Worm (Caenorhabditis elegans) whole organism, young adult: ENCODE measurements around the gene ifbp-1.

ENCODE experiments used
- B0261.1 ChIP-seq: sonication (generic microtip); optimal IDR thresholded peaks from 2 replicates; lab custom pipeline; 2016; ENCODE audit warnings: mild to moderate bottlenecking, missing genetic modification characterization, moderate library complexity, missing compliant biosample characterization
- F22D6.2 ChIP-seq: sonication (generic microtip); optimal IDR thresholded peaks from 2 replicates; lab custom pipeline; 2016; ENCODE audit warnings: mild to moderate bottlenecking, missing genetic modification characterization, missing compliant biosample characterization
- K11D2.4 ChIP-seq: fragments of 200-800 bp; sonication (Bioruptor generic); IDR thresholded peaks from 2 replicates; pipeline ENCODE4 v1.3.6; 2022; ENCODE audit warnings: missing genetic modification reagents, missing genetic modification characterization, missing compliant biosample characterization
- Y67H2A.10 ChIP-seq: fragments of 200-800 bp; sonication (Bioruptor generic); conservative IDR thresholded peaks from 2 replicates; pipeline ENCODE4 v1.3.6; 2022; ENCODE audit warnings: missing genetic modification reagents, missing genetic modification characterization, missing compliant biosample characterization
- Y79H2A.3 ChIP-seq: fragments of 200-800 bp; sonication (Bioruptor generic); conservative IDR thresholded peaks from 2 replicates; pipeline ENCODE4 v1.3.6; 2022; ENCODE audit warnings: missing genetic modification reagents, missing genetic modification characterization, missing compliant biosample characterization
- aptf-3 ChIP-seq: fragments of 200-800 bp; sonication (Bioruptor generic); IDR thresholded peaks from 2 replicates; pipeline ENCODE4 v1.3.6; 2022; ENCODE audit warnings: missing genetic modification characterization, missing compliant biosample characterization
- attf-5 ChIP-seq: fragments of 200-800 bp; sonication (Bioruptor generic); optimal IDR thresholded peaks from 2 replicates; lab custom pipeline; 2018; ENCODE audit warnings: mild to moderate bottlenecking, missing genetic modification characterization, missing compliant biosample characterization
- attf-6 ChIP-seq: fragments of 200-800 bp; sonication (Bioruptor generic); IDR thresholded peaks from 2 replicates; pipeline ENCODE4 v1.3.6; 2022; ENCODE audit warnings: missing genetic modification reagents, missing genetic modification characterization, missing compliant biosample characterization
- bed-2 ChIP-seq: fragments of 200-800 bp; sonication (Bioruptor generic); IDR thresholded peaks from 2 replicates; pipeline ENCODE4 v1.3.6; 2022; ENCODE audit warnings: missing genetic modification reagents, missing genetic modification characterization, missing compliant biosample characterization
- ccch-3 ChIP-seq: fragments of 200-800 bp; sonication (Bioruptor generic); optimal IDR thresholded peaks from 2 replicates; lab custom pipeline; 2018; ENCODE audit warnings: mild to moderate bottlenecking, missing genetic modification characterization, missing compliant biosample characterization
- cebp-1 ChIP-seq, 2 experiments: fragments of 200-800 bp in 1 of 2; sonication (Bioruptor generic) in 1 of 2; sonication (generic microtip) in 1 of 2; IDR thresholded peaks in 1 of 2; optimal IDR thresholded peaks in 1 of 2; 2 replicates each; pipeline versions ENCODE4 v1.3.6 to Lab custom; 2017 to 2022; ENCODE audit warnings: missing compliant biosample characterization in 2 of 2, missing genetic modification characterization in 2 of 2, mild to moderate bottlenecking in 1 of 2, missing genetic modification reagents in 1 of 2, moderate library complexity in 1 of 2
- ceh-27 ChIP-seq: fragments of 200-800 bp; sonication (Bioruptor generic); optimal IDR thresholded peaks from 2 replicates; lab custom pipeline; 2018; ENCODE audit warnings: mild to moderate bottlenecking, missing genetic modification characterization, moderate library complexity, missing compliant biosample characterization
- ceh-58 ChIP-seq: fragments of 200-800 bp; sonication (Bioruptor generic); IDR thresholded peaks from 2 replicates; pipeline ENCODE4 v1.3.6; 2022; ENCODE audit warnings: missing genetic modification characterization, missing compliant biosample characterization
- chd-7 ChIP-seq: sonication (generic microtip); optimal IDR thresholded peaks from 2 replicates; lab custom pipeline; 2016; ENCODE audit warnings: mild to moderate bottlenecking, missing genetic modification characterization, moderate library complexity, missing compliant biosample characterization
- egl-44 ChIP-seq: fragments of 200-800 bp; sonication (Bioruptor generic); IDR thresholded peaks from 2 replicates; pipeline ENCODE4 v1.3.6; 2022; ENCODE audit warnings: missing genetic modification reagents, missing genetic modification characterization, missing compliant biosample characterization
- ekl-4 ChIP-seq: fragments of 200-800 bp; sonication (Bioruptor generic); IDR thresholded peaks from 2 replicates; pipeline ENCODE4 v1.3.6; 2022; ENCODE audit warnings: missing genetic modification reagents, missing genetic modification characterization, missing compliant biosample characterization
- ets-4 ChIP-seq: fragments of 200-800 bp; sonication (Bioruptor generic); optimal IDR thresholded peaks from 2 replicates; lab custom pipeline; 2018; ENCODE audit warnings: mild to moderate bottlenecking, missing genetic modification characterization, missing compliant biosample characterization
- lin-26 ChIP-seq: fragments of 200-800 bp; sonication (Bioruptor generic); IDR thresholded peaks from 2 replicates; pipeline ENCODE4 v1.3.6; 2022; ENCODE audit warnings: missing genetic modification reagents, missing genetic modification characterization, missing compliant biosample characterization
- lin-40 ChIP-seq: sonication (generic microtip); optimal IDR thresholded peaks from 2 replicates; lab custom pipeline; 2016; ENCODE audit warnings: missing genetic modification characterization, mild to moderate bottlenecking, missing compliant biosample characterization, missing genotype, missing genetic modification reagents
- lin-54 ChIP-seq: fragments of 200-800 bp; sonication (Bioruptor generic); optimal IDR thresholded peaks from 2 replicates; lab custom pipeline; 2018; ENCODE audit warnings: mild to moderate bottlenecking, missing genetic modification characterization, missing compliant biosample characterization
- madf-8 ChIP-seq: fragments of 200-800 bp; sonication (Bioruptor generic); conservative IDR thresholded peaks from 2 replicates; pipeline ENCODE4 v1.3.6; 2022; ENCODE audit warnings: missing genetic modification reagents, missing genetic modification characterization, missing compliant biosample characterization
- mcd-1 ChIP-seq: fragments of 200-800 bp; sonication (Bioruptor generic); IDR thresholded peaks from 2 replicates; pipeline ENCODE4 v1.3.6; 2022; ENCODE audit warnings: missing genetic modification reagents, missing genetic modification characterization, missing compliant biosample characterization
- mel-28 ChIP-seq: sonication (generic microtip); optimal IDR thresholded peaks from 2 replicates; lab custom pipeline; 2016; ENCODE audit warnings: borderline replicate concordance, mild to moderate bottlenecking, missing genetic modification characterization, missing compliant biosample characterization
- mxl-1 ChIP-seq: sonication (generic microtip); optimal IDR thresholded peaks from 2 replicates; lab custom pipeline; 2016; ENCODE audit warnings: missing genetic modification characterization, missing compliant biosample characterization
- nfya-1 ChIP-seq: sonication (generic microtip); optimal IDR thresholded peaks from 2 replicates; lab custom pipeline; 2017; ENCODE audit warnings: antibody characterized with exemption, missing compliant biosample characterization, missing genetic modification characterization, borderline replicate concordance; ENCODE audit not compliant: insufficient read depth
- nhr-120 ChIP-seq: fragments of 200-800 bp; sonication (Bioruptor generic); IDR thresholded peaks from 2 replicates; pipeline ENCODE4 v1.3.6; 2022; ENCODE audit warnings: missing genetic modification characterization, missing compliant biosample characterization
- nhr-179 ChIP-seq: sonication (generic microtip); optimal IDR thresholded peaks from 2 replicates; lab custom pipeline; 2016; ENCODE audit warnings: mild to moderate bottlenecking, missing genetic modification characterization, missing compliant biosample characterization
- nhr-27 ChIP-seq: fragments of 200-800 bp; sonication (Bioruptor generic); optimal IDR thresholded peaks from 2 replicates; lab custom pipeline; 2018; ENCODE audit warnings: mild to moderate bottlenecking, missing genetic modification characterization, moderate library complexity, missing compliant biosample characterization
- nhr-80 ChIP-seq: sonication (generic microtip); optimal IDR thresholded peaks from 2 replicates; lab custom pipeline; 2016; ENCODE audit warnings: missing genetic modification characterization, missing compliant biosample characterization
- snpc-3.4 ChIP-seq: sonication (generic microtip); optimal IDR thresholded peaks from 2 replicates; lab custom pipeline; 2017; ENCODE audit warnings: missing genetic modification characterization, mild to moderate bottlenecking, missing compliant biosample characterization, antibody characterized with exemption, moderate library complexity, missing genotype, missing genetic modification reagents
- snpc-4 ChIP-seq, 5 experiments: fragments of 150-350 bp in 1 of 5; sonication (generic microtip) in 4 of 5; optimal IDR thresholded peaks; 2 replicates each; lab custom pipeline; 2014 to 2018; ENCODE audit warnings: missing genetic modification characterization in 5 of 5, missing biosample characterization in 3 of 5, antibody characterized with exemption in 2 of 5, mild to moderate bottlenecking in 2 of 5, missing compliant biosample characterization in 2 of 5, missing genotype in 2 of 5, moderate library complexity in 2 of 5, missing genetic modification reagents in 1 of 5
- somi-1 ChIP-seq: fragments of 200-800 bp; sonication (Bioruptor generic); optimal IDR thresholded peaks from 2 replicates; lab custom pipeline; 2018; ENCODE audit warnings: mild to moderate bottlenecking, missing genetic modification characterization, missing compliant biosample characterization
- unc-62 ChIP-seq: fragments of 150-350 bp; optimal IDR thresholded peaks from 2 replicates; lab custom pipeline; 2014; ENCODE audit warnings: missing biosample characterization, missing genetic modification reagents, missing genetic modification characterization
- ztf-22 ChIP-seq: fragments of 200-800 bp; sonication (Bioruptor generic); optimal IDR thresholded peaks from 2 replicates; lab custom pipeline; 2018; ENCODE audit warnings: mild to moderate bottlenecking, missing genetic modification characterization, moderate library complexity, missing compliant biosample characterization
- ztf-25 ChIP-seq: fragments of 200-800 bp; sonication (Bioruptor generic); IDR thresholded peaks from 2 replicates; pipeline ENCODE4 v1.3.6; 2022; ENCODE audit warnings: missing genetic modification reagents, missing genetic modification characterization, missing compliant biosample characterization
- ztf-26 ChIP-seq: sonication (generic microtip); optimal IDR thresholded peaks from 2 replicates; lab custom pipeline; 2017; ENCODE audit warnings: missing genetic modification characterization, missing compliant biosample characterization
- ztf-28 ChIP-seq: fragments of 200-800 bp; sonication (Bioruptor generic); IDR thresholded peaks from 2 replicates; pipeline ENCODE4 v1.3.6; 2022; ENCODE audit warnings: missing genetic modification reagents, missing genetic modification characterization, missing compliant biosample characterization
- ztf-6 ChIP-seq: fragments of 200-800 bp; sonication (Bioruptor generic); IDR thresholded peaks from 2 replicates; pipeline ENCODE4 v1.3.6; 2022; ENCODE audit warnings: missing genetic modification reagents, missing genetic modification characterization, missing compliant biosample characterization

Gene ifbp-1

ce11 chrV:13380178-13380577 lies at the start of gene ifbp-1:
Gene ifbp-1, minus strand, starts transcription at chrV:13380262.
- TF ChIP-seq ztf-6 (no peak), ceh-58 (no peak), snpc-3.4 (tag; lab: Kevin White, UChicago) (no peak), egl-44 (GFP tag; lab: Robert Waterston, UW) (0 out of 2 replicates have a peak, but pooled peaks have one; percentile 15), ztf-28 (GFP tag; lab: Robert Waterston, UW) (no peak), mxl-1 (no peak), unc-62 (GFP tag; lab: Kevin White, UChicago) (no peak), ztf-22 (no peak), mcd-1 (GFP tag; lab: Robert Waterston, UW) (no peak), Y79H2A.3 (no peak), nhr-80 (tag; lab: Kevin White, UChicago) (no peak), cebp-1 (GFP tag; IDR thresholded peaks at IDR 0.05; lab: Robert Waterston, UW) (peak; percentile 50; the same call in 1 of the 2 replicates), cebp-1 (tag; optimal IDR thresholded peaks at IDR 0.05; lab: Kevin White, UChicago) (peak; percentile 79), ceh-27 (GFP tag; lab: Kevin White, UChicago) (peak; percentile 9), ztf-25 (GFP tag; lab: Robert Waterston, UW) (no peak), lin-26 (peak; percentile 60; the same call in 1 of the 2 replicates), K11D2.4 (GFP tag; lab: Robert Waterston, UW) (0 out of 2 replicates have a peak, but pooled peaks have one; percentile 66), somi-1 (GFP tag; lab: Kevin White, UChicago) (peak; percentile 42), nfya-1 (tag; lab: Kevin White, UChicago) (no peak), attf-5 (GFP tag; lab: Kevin White, UChicago) (no peak), ztf-26 (peak; percentile 73), aptf-3 (no peak), ekl-4 (GFP tag; lab: Robert Waterston, UW) (no peak), mel-28 (tag; lab: Kevin White, UChicago) (no peak), ets-4 (GFP tag; lab: Kevin White, UChicago) (no peak), lin-40 (tag; lab: Kevin White, UChicago) (peak; percentile 73)

ce11 chrV:13428660-13429059 lies 48.6 kb upstream of the ifbp-1 start, which contains the start of gene srd-19:
Gene srd-19, minus strand, starts transcription at chrV:13428760.
- no peak for TF ChIP-seq nhr-120 (GFP tag; lab: Robert Waterston, UW)
- TF ChIP-seq bed-2 (GFP tag; lab: Robert Waterston, UW), result no peak
- TF ChIP-seq lin-54, result no peak
- no peak for TF ChIP-seq Y67H2A.10 (GFP tag; lab: Robert Waterston, UW)
- no peak for TF ChIP-seq chd-7 (tag; lab: Kevin White, UChicago)
- TF ChIP-seq ccch-3 (GFP tag; lab: Kevin White, UChicago), result no peak
- TF ChIP-seq lin-40 (tag; lab: Kevin White, UChicago), result no peak
- TF ChIP-seq F22D6.2 (tag; lab: Kevin White, UChicago), result no peak
- TF ChIP-seq ztf-22, result no peak
- no peak for TF ChIP-seq B0261.1 (tag; lab: Kevin White, UChicago)
- TF ChIP-seq nhr-179 (tag; lab: Kevin White, UChicago), result no peak
- no peak for TF ChIP-seq madf-8 (GFP tag; lab: Robert Waterston, UW)

DNA sequence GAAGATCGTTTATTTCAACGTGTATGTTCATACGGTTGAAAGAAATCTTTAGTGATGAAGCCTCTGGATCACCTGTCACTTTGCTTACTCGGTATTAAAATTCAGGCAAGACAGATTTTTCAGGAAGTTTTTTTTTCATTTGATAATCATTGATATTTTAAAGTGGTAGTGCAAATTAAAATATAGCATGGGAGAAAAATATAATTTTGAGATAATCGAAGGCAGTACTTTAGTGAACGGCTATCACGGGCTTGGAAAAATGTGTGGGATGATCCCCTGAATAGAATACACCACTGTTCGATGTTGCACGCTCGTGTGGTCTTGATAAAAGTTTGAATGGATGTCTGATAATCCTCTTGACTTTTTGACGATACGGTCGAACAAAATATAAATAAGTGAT lies 47.3 kb upstream of the ifbp-1 start:
- TF ChIP-seq snpc-4 (GFP tag; optimal IDR thresholded peaks at IDR 0.05; lab: Kevin White, UChicago) (no peak), snpc-4 (tag; optimal IDR thresholded peaks at IDR 0.05; lab: Kevin White, UChicago) (no peak), attf-6 (no peak), nhr-27 (no peak)
